Worm (Caenorhabditis elegans) whole organism, L1 larva: ENCODE data around the gene F13H8.12.

ENCODE experiments used
- ama-1 ChIP-seq: fragments of 150-350 bp; optimal IDR thresholded peaks from 2 replicates; lab custom pipeline; 2014
- dpl-1 ChIP-seq, 3 experiments: fragments of 150-350 bp in 2 of 3; sonication (generic microtip) in 1 of 3; optimal IDR thresholded peaks; 2 replicates each; lab custom pipeline; 2014 to 2017; ENCODE audit warnings: missing biosample characterization in 3 of 3, missing genetic modification characterization in 3 of 3, missing genetic modification reagents in 3 of 3
- egl-27 ChIP-seq, 2 experiments: fragments of 150-350 bp in 1 of 2; sonication (generic microtip); optimal IDR thresholded peaks; 3 replicates each; lab custom pipeline; 2017 to 2018; ENCODE audit warnings: missing biosample characterization in 2 of 2, missing genetic modification characterization in 2 of 2, missing genetic modification reagents in 2 of 2
- fkh-10 ChIP-seq: sonication (generic microtip); optimal IDR thresholded peaks from 2 replicates; lab custom pipeline; 2017; ENCODE audit warnings: missing biosample characterization, missing genetic modification reagents, missing genetic modification characterization
- nhr-12 ChIP-seq: sonication (generic microtip); optimal IDR thresholded peaks from 2 replicates; lab custom pipeline; 2017; ENCODE audit warnings: missing biosample characterization, missing genetic modification characterization
- nhr-237 ChIP-seq: fragments of 150-350 bp; optimal IDR thresholded peaks from 2 replicates; lab custom pipeline; 2014; ENCODE audit warnings: missing biosample characterization, missing genetic modification characterization
- nhr-28 ChIP-seq: fragments of 150-350 bp; optimal IDR thresholded peaks from 2 replicates; lab custom pipeline; 2014; ENCODE audit warnings: missing biosample characterization, missing genetic modification characterization
- snpc-4 ChIP-seq: fragments of 150-350 bp; optimal IDR thresholded peaks from 2 replicates; lab custom pipeline; 2014; ENCODE audit warnings: missing biosample characterization, missing genetic modification characterization
- unc-130 ChIP-seq: fragments of 150-350 bp; optimal IDR thresholded peaks from 2 replicates; lab custom pipeline; 2017; ENCODE audit warnings: missing biosample characterization, missing genetic modification characterization, inconsistent platforms
- zag-1 ChIP-seq: fragments of 150-350 bp; optimal IDR thresholded peaks from 2 replicates; lab custom pipeline; 2014; ENCODE audit warnings: missing biosample characterization, missing genetic modification characterization

ce11 chrII:6259867-6260266 is 2.5 kb upstream of the F13H8.12 start, which contains the start of gene F13H8.11:
- TF ChIP-seq ama-1 (lab: Kevin White, UChicago) (no peak), nhr-237 (no peak), fkh-10 (GFP tag; lab: Kevin White, UChicago) (no peak), nhr-28 (no peak), nhr-12 (tag; lab: Kevin White, UChicago) (no peak), snpc-4 (tag; lab: Kevin White, UChicago) (no peak), unc-130 (tag; lab: Kevin White, UChicago) (no peak), dpl-1 (GFP tag; optimal IDR thresholded peaks at IDR 0.05; lab: Kevin White, UChicago) (no peak), egl-27 (tag; optimal IDR thresholded peaks at IDR 0.05; lab: Kevin White, UChicago) (no peak), zag-1 (tag; lab: Kevin White, UChicago) (no peak)
